Worm (Caenorhabditis elegans) whole organism, L4 larva: ENCODE measurements around the gene inx-7.

Source experiments
- aly-2 ChIP-seq: sonication (generic microtip); optimal IDR thresholded peaks from 2 replicates; lab custom pipeline; 2018; ENCODE audit warnings: missing biosample characterization, missing genetic modification characterization
- ceh-28 ChIP-seq: fragments of 150-350 bp; optimal IDR thresholded peaks from 2 replicates; lab custom pipeline; 2014; ENCODE audit warnings: missing biosample characterization, missing genetic modification reagents, missing genetic modification characterization
- fkh-10 ChIP-seq: fragments of 150-350 bp; optimal IDR thresholded peaks from 2 replicates; lab custom pipeline; 2014; ENCODE audit warnings: missing biosample characterization, missing genetic modification reagents, missing genetic modification characterization
- lin-15B ChIP-seq: fragments of 150-350 bp; sonication (generic microtip); optimal IDR thresholded peaks from 3 replicates; lab custom pipeline; 2014; ENCODE audit warnings: missing biosample characterization, missing genetic modification characterization
- lin-39 ChIP-seq: fragments of 150-350 bp; optimal IDR thresholded peaks from 2 replicates; lab custom pipeline; 2014; ENCODE audit warnings: missing biosample characterization, missing genetic modification reagents, missing genetic modification characterization
- lir-3 ChIP-seq: sonication (generic microtip); optimal IDR thresholded peaks from 2 replicates; lab custom pipeline; 2016; ENCODE audit warnings: mild to moderate bottlenecking, missing genetic modification characterization, missing compliant biosample characterization
- madf-9 ChIP-seq: fragments of 200-800 bp; sonication (Bioruptor generic); conservative IDR thresholded peaks from 2 replicates; pipeline ENCODE4 v1.3.6; 2022; ENCODE audit warnings: missing genetic modification reagents, missing genetic modification characterization, missing compliant biosample characterization
- nhr-237 ChIP-seq: sonication (generic microtip); optimal IDR thresholded peaks from 2 replicates; lab custom pipeline; 2017; ENCODE audit warnings: missing biosample characterization, missing genetic modification characterization
- pha-4 ChIP-seq, 2 experiments: fragments of 150-350 bp in 1 of 2; fragments of 200-800 bp in 1 of 2; sonication (Bioruptor generic) in 1 of 2; IDR thresholded peaks in 1 of 2; optimal IDR thresholded peaks in 1 of 2; 2 replicates each; pipeline versions ENCODE4 v1.3.6 to Lab custom; 2014 to 2022; ENCODE audit warnings: missing genetic modification characterization in 2 of 2, missing genetic modification reagents in 2 of 2, missing biosample characterization in 1 of 2, missing compliant biosample characterization in 1 of 2
- rbr-2 ChIP-seq: sonication (generic microtip); optimal IDR thresholded peaks from 2 replicates; lab custom pipeline; 2016; ENCODE audit warnings: missing genotype, missing genetic modification characterization, missing compliant biosample characterization
- snpc-1.2 ChIP-seq: fragments of 200-800 bp; sonication (Bioruptor generic); IDR thresholded peaks from 2 replicates; pipeline ENCODE4 v1.3.6; 2022; ENCODE audit warnings: missing genetic modification reagents, missing genetic modification characterization, missing compliant biosample characterization
- unc-62 ChIP-seq, 3 experiments: fragments of 150-350 bp in 1 of 3; sonication (generic microtip); optimal IDR thresholded peaks in 2 of 3; peaks in 1 of 3; 1 replicate in 1 of 3; 2 replicates in 2 of 3; lab custom pipeline; 2014 to 2017; ENCODE audit warnings: missing biosample characterization in 3 of 3, missing genetic modification characterization in 3 of 3, missing genetic modification reagents in 3 of 3, missing genotype in 1 of 3
- ztf-11 ChIP-seq: fragments of 150-350 bp; optimal IDR thresholded peaks from 2 replicates; lab custom pipeline; 2014; ENCODE audit warnings: missing biosample characterization, missing genetic modification characterization

DNA sequence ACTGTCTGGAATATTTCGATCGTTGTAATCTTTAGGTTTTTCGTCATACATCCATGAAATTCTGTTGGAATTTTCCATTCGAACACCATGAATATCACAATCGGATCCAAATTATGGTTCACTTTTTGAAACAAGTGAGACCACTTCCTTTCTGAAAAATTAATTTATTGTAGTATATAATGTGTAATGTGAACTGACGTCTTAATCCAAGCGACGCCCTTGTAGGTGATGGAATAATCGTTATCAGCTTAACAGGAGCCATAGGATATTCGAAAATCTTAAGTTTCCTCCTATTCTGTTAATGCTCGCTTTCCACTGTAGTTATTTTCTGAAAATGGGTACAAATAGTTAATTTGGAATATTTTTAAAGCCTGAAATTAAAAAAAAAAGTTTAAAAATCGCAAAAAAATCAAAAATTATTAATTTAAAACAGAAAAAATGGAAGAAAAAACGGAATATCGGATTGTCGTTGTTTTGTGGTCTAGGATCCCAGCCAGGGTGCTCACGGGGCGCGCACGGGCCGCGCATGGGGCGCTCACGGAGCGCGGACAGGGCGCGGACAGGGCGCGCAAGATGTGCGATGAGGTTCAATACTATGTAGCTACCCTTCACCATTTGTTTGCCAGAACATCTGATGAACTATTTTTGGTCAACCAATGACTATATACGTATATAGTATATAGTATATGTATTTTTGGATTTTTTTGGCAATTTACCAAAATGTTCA lies 15.9 kb upstream of the inx-7 start, which contains the start of gene K02B2.6:
- TF ChIP-seq ceh-28: no peak
- TF ChIP-seq lir-3: no peak
- no peak for TF ChIP-seq ztf-11 (tag; lab: Kevin White, UChicago)
- TF ChIP-seq rbr-2 (tag; lab: Kevin White, UChicago): no peak
- no peak for TF ChIP-seq fkh-10
- TF ChIP-seq pha-4 (GFP tag; IDR thresholded peaks at IDR 0.05; lab: Robert Waterston, UW): no peak
- TF ChIP-seq pha-4 (tag; optimal IDR thresholded peaks at IDR 0.05; lab: Kevin White, UChicago): no peak
- TF ChIP-seq aly-2: no peak
- no peak for TF ChIP-seq snpc-1.2 (GFP tag; lab: Robert Waterston, UW)
- TF ChIP-seq lin-39 (tag; lab: Kevin White, UChicago): no peak
- TF ChIP-seq nhr-237: no peak
- no peak for TF ChIP-seq unc-62 (GFP tag; optimal IDR thresholded peaks at IDR 0.05 in 1 of 2; lab: Kevin White, UChicago)
- TF ChIP-seq unc-62 (tag; optimal IDR thresholded peaks at IDR 0.05; lab: Kevin White, UChicago): no peak
- TF ChIP-seq madf-9 (GFP tag; lab: Robert Waterston, UW): no peak
- TF ChIP-seq lin-15B (tag; lab: Kevin White, UChicago): no peak
